Worm (Caenorhabditis elegans) whole organism, L4 larva: ENCODE results near the gene ref-2.

Experiments used
- D1046.2 ChIP-seq: fragments of 200-800 bp; sonication (Bioruptor generic); IDR thresholded peaks from 2 replicates; pipeline ENCODE4 v1.3.6; 2022; ENCODE audit warnings: missing genetic modification characterization, missing compliant biosample characterization
- F37D6.2 ChIP-seq: sonication (generic microtip); optimal IDR thresholded peaks from 2 replicates; lab custom pipeline; 2016; ENCODE audit warnings: mild to moderate bottlenecking, missing genetic modification characterization, missing compliant biosample characterization
- T26A8.4 ChIP-seq: fragments of 200-800 bp; sonication (Bioruptor generic); IDR thresholded peaks from 2 replicates; pipeline ENCODE4 v1.3.6; 2022; ENCODE audit warnings: missing genetic modification characterization, missing compliant biosample characterization
- Y75B8A.6 ChIP-seq: fragments of 200-800 bp; sonication (Bioruptor generic); IDR thresholded peaks from 2 replicates; pipeline ENCODE4 v1.3.6; 2022; ENCODE audit warnings: missing genetic modification reagents, missing genetic modification characterization, missing compliant biosample characterization
- aha-1 ChIP-seq: fragments of 150-350 bp; peaks from one replicate; lab custom pipeline; 2014; ENCODE audit warnings: missing biosample characterization, missing genetic modification characterization
- aly-2 ChIP-seq: sonication (generic microtip); optimal IDR thresholded peaks from 2 replicates; lab custom pipeline; 2018; ENCODE audit warnings: missing biosample characterization, missing genetic modification characterization
- ama-1 ChIP-seq: fragments of 150-350 bp; optimal IDR thresholded peaks from 2 replicates; lab custom pipeline; 2014; ENCODE audit warnings: inconsistent platforms, mixed read lengths
- ceh-28 ChIP-seq: fragments of 150-350 bp; optimal IDR thresholded peaks from 2 replicates; lab custom pipeline; 2014; ENCODE audit warnings: missing biosample characterization, missing genetic modification reagents, missing genetic modification characterization
- ceh-32 ChIP-seq: sonication (generic microtip); optimal IDR thresholded peaks from 2 replicates; lab custom pipeline; 2016; ENCODE audit warnings: mild to moderate bottlenecking, missing genetic modification characterization, missing compliant biosample characterization; ENCODE audit not compliant: poor library complexity
- cey-2 ChIP-seq: sonication (generic microtip); optimal IDR thresholded peaks from 3 replicates; lab custom pipeline; 2017; ENCODE audit warnings: missing genetic modification characterization, mild to moderate bottlenecking, missing compliant biosample characterization, antibody characterized with exemption, borderline replicate concordance; ENCODE audit not compliant: insufficient read depth
- daf-16 ChIP-seq, 3 experiments: sonication (generic microtip); optimal IDR thresholded peaks; 2 replicates each; lab custom pipeline; 2016 to 2017; ENCODE audit warnings: missing genetic modification characterization in 3 of 3, missing genetic modification reagents in 3 of 3, mild to moderate bottlenecking in 2 of 3, missing compliant biosample characterization in 2 of 3, missing biosample characterization in 1 of 3, moderate library complexity in 1 of 3
- dmd-6 ChIP-seq: fragments of 200-800 bp; sonication (Bioruptor generic); IDR thresholded peaks from 2 replicates; pipeline ENCODE4 v1.3.6; 2022; ENCODE audit warnings: missing genetic modification reagents, missing genetic modification characterization, missing compliant biosample characterization
- dmd-9 ChIP-seq: fragments of 200-800 bp; sonication (Bioruptor generic); IDR thresholded peaks from 2 replicates; pipeline ENCODE4 v1.3.6; 2022; ENCODE audit warnings: missing genetic modification reagents, missing genetic modification characterization, missing compliant biosample characterization
- dpl-1 ChIP-seq: fragments of 150-350 bp; optimal IDR thresholded peaks from 2 replicates; lab custom pipeline; 2014; ENCODE audit warnings: missing biosample characterization, missing genetic modification reagents, missing genetic modification characterization
- dve-1 ChIP-seq: sonication (generic microtip); optimal IDR thresholded peaks from 2 replicates; lab custom pipeline; 2017; ENCODE audit warnings: antibody characterized with exemption, mild to moderate bottlenecking, missing genetic modification characterization, missing compliant biosample characterization; ENCODE audit not compliant: insufficient read depth
- egl-43 ChIP-seq: fragments of 200-800 bp; sonication (Bioruptor generic); IDR thresholded peaks from 2 replicates; pipeline ENCODE4 v1.3.6; 2022; ENCODE audit warnings: missing genetic modification reagents, missing genetic modification characterization, missing compliant biosample characterization
- fos-1 ChIP-seq: fragments of 150-350 bp; optimal IDR thresholded peaks from 2 replicates; lab custom pipeline; 2014; ENCODE audit warnings: missing biosample characterization, missing genetic modification characterization
- hif-1 ChIP-seq, 2 experiments: sonication (generic microtip); optimal IDR thresholded peaks; 2 replicates each; lab custom pipeline; 2016 to 2017; ENCODE audit warnings: missing compliant biosample characterization in 2 of 2, missing genetic modification characterization in 2 of 2, missing genetic modification reagents in 2 of 2, missing genotype in 2 of 2, mild to moderate bottlenecking in 1 of 2
- hlh-11 ChIP-seq: fragments of 200-800 bp; sonication (Bioruptor generic); optimal IDR thresholded peaks from 2 replicates; lab custom pipeline; 2018; ENCODE audit warnings: mild to moderate bottlenecking, missing genetic modification characterization, missing compliant biosample characterization
- hlh-30 ChIP-seq: sonication (generic microtip); optimal IDR thresholded peaks from 2 replicates; lab custom pipeline; 2017; ENCODE audit warnings: antibody characterized with exemption, mild to moderate bottlenecking, missing genetic modification characterization, missing compliant biosample characterization; ENCODE audit not compliant: insufficient read depth
- hmg-1.1 ChIP-seq: fragments of 200-800 bp; sonication (Bioruptor generic); IDR thresholded peaks from 2 replicates; pipeline ENCODE4 v1.3.6; 2022; ENCODE audit warnings: missing genetic modification reagents, missing genetic modification characterization, missing compliant biosample characterization
- jun-1 ChIP-seq: fragments of 150-350 bp; optimal IDR thresholded peaks from 2 replicates; lab custom pipeline; 2014; ENCODE audit warnings: missing biosample characterization, missing genetic modification reagents, missing genetic modification characterization
- lim-7 ChIP-seq: fragments of 200-800 bp; sonication (Bioruptor generic); IDR thresholded peaks from 2 replicates; pipeline ENCODE4 v1.3.6; 2022; ENCODE audit warnings: missing genetic modification characterization, missing compliant biosample characterization
- lin-1 ChIP-seq: fragments of 200-800 bp; sonication (Bioruptor generic); IDR thresholded peaks from 2 replicates; pipeline ENCODE4 v1.3.6; 2022; ENCODE audit warnings: missing genetic modification reagents, missing genetic modification characterization, missing compliant biosample characterization
- lir-3 ChIP-seq: sonication (generic microtip); optimal IDR thresholded peaks from 2 replicates; lab custom pipeline; 2016; ENCODE audit warnings: mild to moderate bottlenecking, missing genetic modification characterization, missing compliant biosample characterization
- lsy-2 ChIP-seq, 2 experiments: fragments of 150-350 bp in 1 of 2; sonication (generic microtip) in 1 of 2; optimal IDR thresholded peaks; 2 replicates each; lab custom pipeline; 2014 to 2017; ENCODE audit warnings: missing biosample characterization in 2 of 2, missing genetic modification characterization in 2 of 2
- mdl-1 ChIP-seq, 2 experiments: fragments of 150-350 bp in 1 of 2; sonication (generic microtip) in 1 of 2; optimal IDR thresholded peaks; 2 replicates each; lab custom pipeline; 2014 to 2017; ENCODE audit warnings: missing biosample characterization in 2 of 2, missing genetic modification characterization in 2 of 2
- mep-1 ChIP-seq: fragments of 150-350 bp; sonication (generic microtip); optimal IDR thresholded peaks from 3 replicates; lab custom pipeline; 2014; ENCODE audit warnings: missing biosample characterization, missing genetic modification characterization
- mes-2 ChIP-seq: sonication (generic microtip); optimal IDR thresholded peaks from 2 replicates; lab custom pipeline; 2016; ENCODE audit warnings: missing genotype, mild to moderate bottlenecking, missing genetic modification characterization, missing compliant biosample characterization; ENCODE audit not compliant: poor library complexity, severe bottlenecking
- mxl-2 ChIP-seq: fragments of 200-800 bp; sonication (Bioruptor generic); conservative IDR thresholded peaks from 2 replicates; pipeline ENCODE4 v1.3.6; 2022; ENCODE audit warnings: missing genetic modification reagents, missing genetic modification characterization, missing compliant biosample characterization
- mxl-3 ChIP-seq: fragments of 200-800 bp; sonication (Bioruptor generic); optimal IDR thresholded peaks from 2 replicates; lab custom pipeline; 2018; ENCODE audit warnings: mild to moderate bottlenecking, missing genetic modification characterization, missing compliant biosample characterization
- nhr-10 ChIP-seq: fragments of 150-350 bp; optimal IDR thresholded peaks from 2 replicates; lab custom pipeline; 2014; ENCODE audit warnings: missing biosample characterization, missing genetic modification characterization
- nhr-102 ChIP-seq: sonication (generic microtip); optimal IDR thresholded peaks from 2 replicates; lab custom pipeline; 2016; ENCODE audit warnings: mild to moderate bottlenecking, missing genetic modification characterization, moderate library complexity, missing compliant biosample characterization
- nhr-11 ChIP-seq: fragments of 150-350 bp; optimal IDR thresholded peaks from 2 replicates; lab custom pipeline; 2014; ENCODE audit warnings: missing biosample characterization, missing genetic modification characterization
- nhr-25 ChIP-seq: sonication (generic microtip); optimal IDR thresholded peaks from 2 replicates; lab custom pipeline; 2017; ENCODE audit warnings: missing genetic modification characterization, mild to moderate bottlenecking, missing compliant biosample characterization, antibody characterized with exemption, moderate library complexity, borderline replicate concordance; ENCODE audit not compliant: insufficient read depth
- nhr-41 ChIP-seq: fragments of 200-800 bp; sonication (Bioruptor generic); IDR thresholded peaks from 2 replicates; pipeline ENCODE4 v1.3.6; 2022; ENCODE audit warnings: missing genetic modification reagents, missing genetic modification characterization, missing compliant biosample characterization
- nhr-6 ChIP-seq: fragments of 150-350 bp; optimal IDR thresholded peaks from 2 replicates; lab custom pipeline; 2014; ENCODE audit warnings: missing biosample characterization, missing genetic modification characterization
- nhr-77 ChIP-seq: fragments of 150-350 bp; optimal IDR thresholded peaks from 2 replicates; lab custom pipeline; 2014; ENCODE audit warnings: missing biosample characterization, missing genetic modification characterization
- pha-4 ChIP-seq, 2 experiments: fragments of 150-350 bp in 1 of 2; fragments of 200-800 bp in 1 of 2; sonication (Bioruptor generic) in 1 of 2; IDR thresholded peaks in 1 of 2; optimal IDR thresholded peaks in 1 of 2; 2 replicates each; pipeline versions ENCODE4 v1.3.6 to Lab custom; 2014 to 2022; ENCODE audit warnings: missing genetic modification characterization in 2 of 2, missing genetic modification reagents in 2 of 2, missing biosample characterization in 1 of 2, missing compliant biosample characterization in 1 of 2
- rbr-2 ChIP-seq: sonication (generic microtip); optimal IDR thresholded peaks from 2 replicates; lab custom pipeline; 2016; ENCODE audit warnings: missing genotype, missing genetic modification characterization, missing compliant biosample characterization
- set-16 ChIP-seq: fragments of 200-800 bp; sonication (Bioruptor generic); IDR thresholded peaks from 2 replicates; pipeline ENCODE4 v1.3.6; 2022; ENCODE audit warnings: missing genetic modification reagents, missing genetic modification characterization, missing compliant biosample characterization
- skn-1 ChIP-seq: fragments of 150-350 bp; optimal IDR thresholded peaks from 2 replicates; lab custom pipeline; 2014; ENCODE audit warnings: missing biosample characterization, missing genetic modification characterization
- spr-3 ChIP-seq: fragments of 200-800 bp; sonication (Bioruptor generic); optimal IDR thresholded peaks from 2 replicates; lab custom pipeline; 2018; ENCODE audit warnings: mild to moderate bottlenecking, missing genetic modification characterization, missing compliant biosample characterization
- unc-130 ChIP-seq: sonication (generic microtip); optimal IDR thresholded peaks from 2 replicates; lab custom pipeline; 2016; ENCODE audit warnings: missing genetic modification reagents, missing genetic modification characterization, missing compliant biosample characterization
- unc-62 ChIP-seq, 3 experiments: fragments of 150-350 bp in 1 of 3; sonication (generic microtip); optimal IDR thresholded peaks in 2 of 3; peaks in 1 of 3; 1 replicate in 1 of 3; 2 replicates in 2 of 3; lab custom pipeline; 2014 to 2017; ENCODE audit warnings: missing biosample characterization in 3 of 3, missing genetic modification characterization in 3 of 3, missing genetic modification reagents in 3 of 3, missing genotype in 1 of 3
- zip-11 ChIP-seq: fragments of 200-800 bp; sonication (Bioruptor generic); IDR thresholded peaks from 2 replicates; pipeline ENCODE4 v1.3.6; 2022; ENCODE audit warnings: missing genetic modification characterization, missing compliant biosample characterization
- ztf-7 ChIP-seq: fragments of 150-350 bp; optimal IDR thresholded peaks from 2 replicates; lab custom pipeline; 2014; ENCODE audit warnings: missing biosample characterization, missing genetic modification characterization

ref-2 gene

DNA sequence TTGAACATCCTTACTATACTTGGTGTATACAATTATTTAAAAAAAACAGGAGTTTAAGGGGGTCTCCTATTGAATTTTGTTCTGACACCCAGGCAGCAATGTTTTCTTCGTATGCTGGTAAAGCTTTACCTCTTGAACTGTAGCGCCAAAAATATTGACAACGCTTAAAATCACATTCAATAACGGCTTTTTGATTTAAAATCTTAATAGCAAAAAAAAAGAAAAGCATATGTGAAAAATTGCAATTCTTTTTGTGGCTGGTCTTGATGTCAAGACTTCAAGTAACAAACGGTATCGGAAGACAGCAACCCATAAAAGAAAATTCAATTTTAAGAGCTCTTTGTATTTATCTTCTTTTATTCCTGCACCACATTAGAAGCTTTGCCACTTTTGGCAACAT lies 37.8 kb downstream of the ref-2 start:
- TF ChIP-seq nhr-102 (tag; lab: Kevin White, UChicago) (no peak), aha-1 (peak; percentile 91)

DNA sequence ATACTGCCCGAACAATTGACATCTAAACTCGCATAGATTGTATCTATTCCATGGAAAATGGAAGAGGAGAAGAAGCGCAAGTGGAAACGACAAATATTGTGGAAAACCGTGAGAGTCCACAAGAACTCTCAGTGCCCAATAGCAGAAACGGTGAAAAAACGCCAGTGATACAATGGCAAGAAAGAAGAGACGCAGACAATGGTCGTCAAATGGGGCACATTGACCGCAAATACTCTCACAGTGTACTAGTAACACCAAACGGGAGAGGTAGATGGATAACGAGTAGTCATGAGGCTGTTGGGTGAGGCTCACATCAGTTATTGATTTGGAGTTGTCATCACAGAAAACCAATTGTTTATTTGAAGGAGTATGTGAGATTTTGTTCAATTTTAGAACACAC lies 38.4 kb downstream of the ref-2 start, which contains the start of gene ZK154.4:
ZK154.4 (minus strand) TSS at position 27 of the 400 bp plus-strand sequence.
- no peak for TF ChIP-seq zip-11
- TF ChIP-seq aly-2, result no peak
- TF ChIP-seq nhr-10 (tag; lab: Kevin White, UChicago), result no peak
- TF ChIP-seq unc-130 (GFP tag; lab: Kevin White, UChicago), result no peak
- peak; percentile 82 for TF ChIP-seq hlh-30
- TF ChIP-seq nhr-77, result peak; percentile 24
- no peak for TF ChIP-seq ama-1 (lab: Kevin White, UChicago)
- no peak for TF ChIP-seq Y75B8A.6 (GFP tag; lab: Robert Waterston, UW)
- TF ChIP-seq pha-4 (GFP tag; IDR thresholded peaks at IDR 0.05; lab: Robert Waterston, UW), result no peak
- TF ChIP-seq pha-4 (tag; optimal IDR thresholded peaks at IDR 0.05; lab: Kevin White, UChicago), result peak; percentile 87
- no peak for TF ChIP-seq nhr-25 (tag; lab: Kevin White, UChicago)
- TF ChIP-seq jun-1 (tag; lab: Kevin White, UChicago), result peak; percentile 34
- no peak for TF ChIP-seq mdl-1 (tag; optimal IDR thresholded peaks at IDR 0.05; lab: Kevin White, UChicago)
- no peak for TF ChIP-seq ztf-7 (tag; lab: Kevin White, UChicago)
- TF ChIP-seq dpl-1 (GFP tag; lab: Kevin White, UChicago), result peak; percentile 43
- no peak for TF ChIP-seq set-16 (GFP tag; lab: Robert Waterston, UW)
- TF ChIP-seq ceh-32, result no peak
- peak; percentile 58 for TF ChIP-seq dve-1 (tag; lab: Kevin White, UChicago)
- TF ChIP-seq nhr-11 (tag; lab: Kevin White, UChicago), result no peak
- TF ChIP-seq dmd-9, result no peak
- no peak for TF ChIP-seq daf-16 (GFP tag; optimal IDR thresholded peaks at IDR 0.05; lab: Kevin White, UChicago)
- peak; percentile 23 for TF ChIP-seq daf-16 (tag; optimal IDR thresholded peaks at IDR 0.05; lab: Kevin White, UChicago)
- no peak for TF ChIP-seq T26A8.4 (GFP tag; lab: Robert Waterston, UW)
- peak; percentile 64 for TF ChIP-seq mes-2 (tag; lab: Kevin White, UChicago)
- no peak for TF ChIP-seq lim-7 (GFP tag; lab: Robert Waterston, UW)
- no peak for TF ChIP-seq fos-1 (tag; lab: Kevin White, UChicago)
- TF ChIP-seq skn-1, result no peak
- peak in 1 of 2 experiments; percentile 94 for TF ChIP-seq unc-62 (GFP tag; optimal IDR thresholded peaks at IDR 0.05 in 1 of 2; lab: Kevin White, UChicago)
- no peak for TF ChIP-seq unc-62 (tag; optimal IDR thresholded peaks at IDR 0.05; lab: Kevin White, UChicago)
- no peak for TF ChIP-seq mxl-2
- peak; percentile 50 for TF ChIP-seq rbr-2 (tag; lab: Kevin White, UChicago)
- TF ChIP-seq mxl-3 (GFP tag; lab: Kevin White, UChicago), result no peak
- TF ChIP-seq dmd-6 (GFP tag; lab: Robert Waterston, UW), result 0 out of 2 replicates have a peak, but pooled peaks have one; percentile 20
- TF ChIP-seq nhr-6 (tag; lab: Kevin White, UChicago), result peak; percentile 60
- no peak for TF ChIP-seq hif-1 (tag; optimal IDR thresholded peaks at IDR 0.05; lab: Kevin White, UChicago)
- no peak for TF ChIP-seq cey-2 (tag; lab: Kevin White, UChicago)
- no peak for TF ChIP-seq nhr-41 (GFP tag; lab: Robert Waterston, UW)
- peak; percentile 60 for TF ChIP-seq mep-1 (tag; lab: Kevin White, UChicago)
- TF ChIP-seq D1046.2, result no peak
- TF ChIP-seq ceh-28, result no peak
- TF ChIP-seq F37D6.2, result no peak
- TF ChIP-seq hlh-11 (tag; lab: Kevin White, UChicago), result peak; percentile 44
- TF ChIP-seq egl-43 (GFP tag; lab: Robert Waterston, UW), result peak; percentile 33; the same call in 1 of the 2 replicates
- no peak for TF ChIP-seq lin-1 (GFP tag; lab: Robert Waterston, UW)
- peak; percentile 55 for TF ChIP-seq hmg-1.1
- TF ChIP-seq spr-3 (GFP tag; lab: Kevin White, UChicago), result no peak
- TF ChIP-seq lir-3 (tag; lab: Kevin White, UChicago), result no peak
- TF ChIP-seq lsy-2 (tag; optimal IDR thresholded peaks at IDR 0.05; lab: Kevin White, UChicago), result peak in 1 of 2 experiments; percentile 63
- TF ChIP-seq, all 104 proteins: peak for 17
